Worm (Caenorhabditis elegans) whole organism, early embryonic: ENCODE results near the gene lury-1.

ENCODE experiments used
- F13C5.2 ChIP-seq: sonication (generic microtip); optimal IDR thresholded peaks from 2 replicates; lab custom pipeline; 2017; ENCODE audit warnings: mild to moderate bottlenecking, missing genetic modification characterization, inconsistent platforms, missing compliant biosample characterization
- aly-1 ChIP-seq: sonication (generic microtip); optimal IDR thresholded peaks from 2 replicates; lab custom pipeline; 2016; ENCODE audit warnings: missing genetic modification characterization, missing compliant biosample characterization
- ama-1 ChIP-seq: fragments of 150-350 bp; optimal IDR thresholded peaks from 2 replicates; lab custom pipeline; 2014
- flt-1 ChIP-seq: fragments of 200-800 bp; sonication (Bioruptor generic); IDR thresholded peaks from 2 replicates; pipeline ENCODE4 v1.3.6; 2022; ENCODE audit warnings: missing genetic modification characterization, missing compliant biosample characterization
- hmbx-1 ChIP-seq: sonication (generic microtip); optimal IDR thresholded peaks from 2 replicates; lab custom pipeline; 2016; ENCODE audit warnings: mild to moderate bottlenecking, missing genetic modification characterization, missing compliant biosample characterization
- scrt-1 ChIP-seq: fragments of 200-800 bp; sonication (Bioruptor generic); IDR thresholded peaks from 2 replicates; pipeline ENCODE4 v1.3.6; 2022; ENCODE audit warnings: missing genetic modification characterization, missing compliant biosample characterization
- sea-1 ChIP-seq: fragments of 200-800 bp; sonication (Bioruptor generic); conservative IDR thresholded peaks from 2 replicates; pipeline ENCODE4 v1.3.6; 2022; ENCODE audit warnings: missing genetic modification characterization, missing compliant biosample characterization
- tra-4 ChIP-seq: sonication (generic microtip); optimal IDR thresholded peaks from 2 replicates; lab custom pipeline; 2017; ENCODE audit warnings: missing genetic modification characterization, missing compliant biosample characterization

DNA sequence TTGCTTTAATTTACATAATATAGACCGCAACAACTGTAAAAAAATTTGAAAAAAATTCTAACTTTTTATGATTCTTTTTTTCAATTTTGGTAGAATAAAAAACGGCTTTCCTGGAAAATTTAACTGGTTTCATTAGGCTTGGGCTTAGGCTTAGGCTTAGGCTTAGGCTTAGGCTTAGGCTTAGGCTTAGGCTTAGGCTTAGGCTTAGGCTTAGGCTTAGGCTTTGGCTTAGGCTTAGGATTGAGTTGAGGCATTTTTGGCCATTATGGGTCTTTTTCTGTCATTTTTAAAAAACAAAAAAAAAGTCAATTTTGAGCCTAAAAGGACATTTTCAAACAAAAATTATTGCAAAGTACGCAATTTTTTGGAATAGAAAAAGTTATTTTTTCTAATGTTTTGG is 42.4 kb upstream of the lury-1 start:
- no peak for TF ChIP-seq tra-4 (tag; lab: Kevin White, UChicago)
- TF ChIP-seq ama-1 (lab: Kevin White, UChicago), result no peak
- TF ChIP-seq aly-1 (tag; lab: Kevin White, UChicago), result no peak
- no peak for TF ChIP-seq flt-1 (GFP tag; lab: Robert Waterston, UW)
- no peak for TF ChIP-seq hmbx-1 (tag; lab: Kevin White, UChicago)
- TF ChIP-seq sea-1 (GFP tag; lab: Robert Waterston, UW), result no peak
- TF ChIP-seq F13C5.2 (tag; lab: Kevin White, UChicago), result no peak
- no peak for TF ChIP-seq scrt-1
